Worm (Caenorhabditis elegans): ENCODE results near the gene dre-1.

ce11 chrV:6504131-6504827 is 42.0 kb downstream of the dre-1 start, which contains the start of gene moc-2:
- TF ChIP-seq flt-1 (GFP tag; IDR thresholded peaks at IDR 0.05) (no peak), ztf-23 (GFP tag; IDR thresholded peaks at IDR 0.05) (no peak), ref-1 (GFP tag; conservative IDR thresholded peaks at IDR 0.05) (no peak), med-1 (GFP tag; optimal IDR thresholded peaks at IDR 0.05; ENCODE audit: insufficient read depth) (no peak), ztf-29 (GFP tag; IDR thresholded peaks at IDR 0.05) (no peak), tab-1 (GFP tag; IDR thresholded peaks at IDR 0.05) (no peak), klf-2 (GFP tag; conservative IDR thresholded peaks at IDR 0.05) (no peak), T22C8.4 (GFP tag; IDR thresholded peaks at IDR 0.05) (no peak)

Measured in whole organism, midembryonic.